Fruit fly (Drosophila melanogaster) whole organism: Measurements from ENCODE around the gene CG7739.

Source experiments
- CG8478 ChIP-seq: fragments of >200 bp; optimal IDR thresholded peaks from 2 replicates; lab custom pipeline; 2018; ENCODE audit warnings: inconsistent platforms
- Dll ChIP-seq: fragments of >200 bp; optimal IDR thresholded peaks from 2 replicates; lab custom pipeline; 2017
- pan ChIP-seq: fragments of >200 bp; optimal IDR thresholded peaks from 2 replicates; lab custom pipeline; 2017
- psq ChIP-seq: fragments of >200 bp; optimal IDR thresholded peaks from 2 replicates; lab custom pipeline; 2017
- usp ChIP-seq: fragments of >200 bp; optimal IDR thresholded peaks from 2 replicates; lab custom pipeline; 2017; ENCODE audit warnings: missing biosample characterization, missing genetic modification characterization, mixed read lengths

DNA sequence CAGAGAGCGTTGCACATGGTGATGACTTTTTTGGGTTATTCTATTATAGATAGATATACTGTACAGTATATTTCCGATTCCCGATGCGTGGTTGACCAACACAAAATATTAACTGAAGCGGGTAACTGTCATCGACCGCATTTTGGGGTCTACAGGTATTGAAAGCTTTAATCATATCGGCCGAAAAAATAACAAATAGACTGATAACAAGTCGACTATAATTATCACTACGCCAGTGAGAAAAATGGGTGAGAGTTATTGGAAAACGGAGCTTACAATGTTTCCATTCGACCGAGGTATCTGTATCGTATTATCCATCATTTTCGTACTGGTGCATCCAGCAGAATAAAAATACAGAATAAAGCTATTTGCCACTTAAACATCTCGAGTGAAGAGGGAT, 44.5 kb downstream of the CG7739 start:
- TF ChIP-seq usp (GFP tag; lab: Kevin White, UChicago) = no peak
- no peak for TF ChIP-seq Dll (lab: Kevin White, UChicago)
- no peak for TF ChIP-seq pan (lab: Kevin White, UChicago)
- TF ChIP-seq psq (lab: Kevin White, UChicago) = no peak
- TF ChIP-seq CG8478 (lab: Kevin White, UChicago) = no peak
